Worm (Caenorhabditis elegans) whole organism, L4/young adult: ENCODE measurements around the gene cpna-5.

Experiments
- W03F9.2 ChIP-seq: fragments of 150-350 bp; optimal IDR thresholded peaks from 2 replicates; lab custom pipeline; 2014; ENCODE audit warnings: missing biosample characterization, missing genetic modification characterization
- dao-5 ChIP-seq: sonication (generic microtip); optimal IDR thresholded peaks from 2 replicates; lab custom pipeline; 2016; ENCODE audit warnings: missing genotype, missing genetic modification characterization, moderate library complexity, missing compliant biosample characterization
- him-1 ChIP-seq: sonication (generic microtip); optimal IDR thresholded peaks from 2 replicates; lab custom pipeline; 2016; ENCODE audit warnings: missing genotype, missing genetic modification reagents, missing genetic modification characterization, missing compliant biosample characterization

Gene cpna-5

DNA sequence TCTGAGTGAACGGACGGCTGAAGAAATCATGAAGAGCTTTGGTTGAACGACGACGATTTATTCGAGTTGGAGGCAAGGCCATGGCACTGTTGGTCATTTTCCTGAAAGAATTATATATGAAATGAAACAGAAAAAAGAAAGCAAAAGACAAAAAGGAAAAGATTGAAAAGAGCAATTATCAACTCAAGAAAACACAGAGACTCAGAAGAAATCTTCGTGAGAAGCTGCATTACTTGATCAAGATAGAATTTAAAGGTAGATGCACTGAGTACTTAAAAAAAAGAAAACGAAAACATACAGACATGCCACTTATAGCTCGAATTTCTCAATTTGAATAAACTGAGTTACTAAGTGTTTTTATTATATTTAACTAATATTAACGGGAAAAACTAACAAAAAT, at the start of gene cpna-5:
Gene cpna-5, minus strand, starts transcription at position 101 of the 400 bp plus-strand sequence.
- TF ChIP-seq dao-5 (tag; lab: Kevin White, UChicago) (no peak), W03F9.2 (tag; lab: Kevin White, UChicago) (no peak), him-1 (no peak)

ce11 chrII:7765456-7765855, 47.1 kb upstream of the cpna-5 start, which contains the start of gene srh-39:
TSS of gene srh-39 (minus strand) at chrII:7765556.
- TF ChIP-seq dao-5 (tag; lab: Kevin White, UChicago) (no peak), W03F9.2 (tag; lab: Kevin White, UChicago) (no peak), him-1 (no peak)

- no peak for TF ChIP-seq dao-5 (tag; lab: Kevin White, UChicago)
- no peak for TF ChIP-seq him-1
- TF ChIP-seq W03F9.2 (tag; lab: Kevin White, UChicago): no peak
Observed at ce11 chrII:7763569-7763968, 45.2 kb upstream of the cpna-5 start, which contains the start of gene B0228.9. TSS of gene B0228.9 (minus strand) at chrII:7763669.

ce11 chrII:7761440-7761839, 43.0 kb upstream of the cpna-5 start, which contains the start of gene B0228.8:
TSS of gene B0228.8 (minus strand) at chrII:7761540.
- TF ChIP-seq W03F9.2 (tag; lab: Kevin White, UChicago) (no peak), dao-5 (tag; lab: Kevin White, UChicago) (no peak), him-1 (no peak)

DNA sequence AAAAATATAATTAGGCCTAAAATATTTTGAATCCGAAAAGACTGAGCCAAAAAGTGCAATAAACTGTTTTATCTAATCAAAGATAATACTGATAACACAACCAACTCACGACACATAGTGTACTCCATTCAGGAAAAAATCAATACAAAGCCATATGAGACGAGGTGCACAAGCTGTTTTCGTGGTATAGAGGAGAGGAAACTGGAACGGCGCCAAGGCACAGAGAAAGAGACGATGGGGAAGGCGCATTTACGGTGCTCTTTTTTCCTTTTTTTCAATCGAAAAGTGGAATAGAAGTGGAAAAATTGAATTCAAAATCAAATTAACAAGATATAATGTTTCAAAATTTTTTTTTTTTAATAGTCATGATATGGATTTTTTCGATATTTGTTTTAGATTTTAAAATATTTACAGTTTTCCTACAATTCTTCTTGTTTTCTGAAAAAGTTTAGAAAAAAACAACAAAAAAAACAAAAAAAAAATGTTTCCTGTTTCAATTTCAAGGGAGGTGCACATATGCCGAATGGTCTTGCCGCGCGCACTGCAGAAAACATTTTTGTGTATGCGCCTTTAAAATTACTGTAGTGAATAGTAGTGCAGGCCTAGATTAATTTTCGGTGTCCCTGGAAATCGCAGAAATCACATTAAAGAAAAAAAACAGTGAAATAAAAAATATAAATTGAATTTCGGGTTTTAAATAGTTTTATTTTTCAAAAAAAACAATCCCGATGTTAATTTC, 40.2 kb upstream of the cpna-5 start, which contains the start of gene B0228.7:
Gene B0228.7, minus strand, starts transcription at position 627 of the 739 bp plus-strand sequence.
- no peak for TF ChIP-seq him-1
- TF ChIP-seq W03F9.2 (tag; lab: Kevin White, UChicago): no peak
- no peak for TF ChIP-seq dao-5 (tag; lab: Kevin White, UChicago)

ce11 chrII:7756810-7757209, 38.4 kb upstream of the cpna-5 start:
- TF ChIP-seq him-1 (no peak), W03F9.2 (tag; lab: Kevin White, UChicago) (peak; percentile 32), dao-5 (tag; lab: Kevin White, UChicago) (peak; percentile 38)

ce11 chrII:7755116-7755571, 36.8 kb upstream of the cpna-5 start, which contains the start of the genes B0228.6 and B0228.1:
TSS of gene B0228.6 (minus strand) at chrII:7755166.
TSS of gene B0228.1 (plus strand) at chrII:7755343.
- TF ChIP-seq him-1 (no peak), dao-5 (tag; lab: Kevin White, UChicago) (no peak), W03F9.2 (tag; lab: Kevin White, UChicago) (no peak)

ce11 chrII:7753500-7753899, 35.1 kb upstream of the cpna-5 start, which contains the start of gene trx-1:
TSS of gene trx-1 (minus strand) at chrII:7753600.
- no peak for TF ChIP-seq W03F9.2 (tag; lab: Kevin White, UChicago)
- no peak for TF ChIP-seq dao-5 (tag; lab: Kevin White, UChicago)
- no peak for TF ChIP-seq him-1

ce11 chrII:7736725-7737124, 18.3 kb upstream of the cpna-5 start:
- TF ChIP-seq dao-5 (tag; lab: Kevin White, UChicago): no peak
- TF ChIP-seq W03F9.2 (tag; lab: Kevin White, UChicago): no peak
- TF ChIP-seq him-1: no peak

DNA sequence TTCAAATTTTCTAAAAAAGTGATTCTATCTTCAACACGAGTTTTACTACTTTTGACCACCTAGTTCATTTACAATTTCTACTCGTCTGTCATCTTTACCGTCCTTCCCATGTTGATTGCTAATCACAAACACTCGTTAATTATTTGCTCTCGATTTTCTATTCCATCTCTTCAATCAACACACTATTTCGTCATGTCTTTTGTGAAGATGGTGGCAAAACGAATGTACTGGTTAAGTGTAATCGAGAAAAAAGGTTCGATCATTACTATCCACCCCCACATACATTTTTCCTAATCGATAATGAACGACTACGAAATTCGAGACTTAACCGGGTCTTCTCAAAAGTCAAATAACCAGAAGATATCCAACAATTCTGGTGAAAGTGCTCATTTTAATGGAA, 6.2 kb upstream of the cpna-5 start, which contains the start of gene cpna-2:
Gene cpna-2, plus strand, starts transcription at position 301 of the 400 bp plus-strand sequence.
- TF ChIP-seq him-1: no peak
- TF ChIP-seq W03F9.2 (tag; lab: Kevin White, UChicago): no peak
- TF ChIP-seq dao-5 (tag; lab: Kevin White, UChicago): no peak

ce11 chrII:7722784-7723183, 4.4 kb upstream of the cpna-5 start:
- no peak for TF ChIP-seq W03F9.2 (tag; lab: Kevin White, UChicago)
- no peak for TF ChIP-seq him-1
- TF ChIP-seq dao-5 (tag; lab: Kevin White, UChicago): no peak

DNA sequence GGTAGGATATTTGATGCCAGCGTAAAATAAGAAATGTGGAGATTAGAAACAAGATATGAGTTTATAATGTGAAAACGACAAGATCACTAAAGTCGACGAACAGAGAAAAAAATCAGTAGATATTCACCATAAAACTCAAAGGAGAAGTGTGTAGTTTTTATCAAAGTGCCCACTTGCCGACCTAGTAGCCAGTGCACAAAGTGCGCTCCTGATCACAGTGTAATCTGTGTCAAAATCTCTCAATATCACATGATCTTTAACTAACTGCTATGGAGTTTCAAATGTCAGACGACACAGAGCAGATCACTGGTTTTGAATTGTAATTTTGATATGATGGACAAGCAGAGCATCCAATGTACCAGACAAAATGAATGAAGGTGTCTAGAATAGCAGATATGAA, 2.1 kb upstream of the cpna-5 start:
- TF ChIP-seq him-1 (no peak), W03F9.2 (tag; lab: Kevin White, UChicago) (no peak), dao-5 (tag; lab: Kevin White, UChicago) (no peak)

DNA sequence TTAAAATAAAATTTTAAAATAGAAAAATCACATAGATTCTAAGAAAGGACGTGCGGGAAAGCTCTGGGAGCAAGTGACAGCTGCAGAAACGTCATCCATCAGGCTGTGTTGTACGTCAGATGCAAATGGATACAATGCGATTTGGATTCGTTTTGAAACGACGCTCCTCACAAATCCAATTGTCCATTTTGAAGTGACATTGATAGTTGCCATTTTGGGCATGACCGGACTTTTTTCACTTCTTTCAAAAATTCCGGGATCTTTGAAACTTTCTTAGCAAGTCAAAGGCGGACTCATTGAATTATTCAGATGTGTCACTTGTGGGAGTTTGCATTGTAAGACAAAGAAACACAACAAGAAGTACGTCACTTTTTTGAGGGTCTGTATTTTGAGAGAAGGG, 648 bp upstream of the cpna-5 start:
- TF ChIP-seq W03F9.2 (tag; lab: Kevin White, UChicago): no peak
- TF ChIP-seq dao-5 (tag; lab: Kevin White, UChicago): no peak
- TF ChIP-seq him-1: no peak

ce11 chrII:7716112-7716511, 2.3 kb downstream of the cpna-5 start:
- TF ChIP-seq him-1: no peak
- no peak for TF ChIP-seq W03F9.2 (tag; lab: Kevin White, UChicago)
